Worm (Caenorhabditis elegans) whole organism, mixed stage, embryonic: ENCODE results near the gene eps-8.

ENCODE experiments used
- blmp-1 ChIP-seq: fragments of 150-350 bp; optimal IDR thresholded peaks from 2 replicates; lab custom pipeline; 2014; ENCODE audit warnings: missing biosample characterization, missing genetic modification characterization
- ces-1 ChIP-seq: fragments of 150-350 bp; optimal IDR thresholded peaks from 2 replicates; lab custom pipeline; 2014; ENCODE audit warnings: missing biosample characterization, missing genetic modification reagents, missing genetic modification characterization
- elt-1 ChIP-seq: sonication (generic microtip); optimal IDR thresholded peaks from 2 replicates; lab custom pipeline; 2017; ENCODE audit warnings: missing genetic modification characterization, mild to moderate bottlenecking, missing compliant biosample characterization, antibody characterized with exemption, moderate library complexity, borderline replicate concordance; ENCODE audit not compliant: insufficient read depth
- elt-3 ChIP-seq: fragments of 150-350 bp; optimal IDR thresholded peaks from 2 replicates; lab custom pipeline; 2014; ENCODE audit warnings: missing biosample characterization, missing genetic modification characterization
- hlh-1 ChIP-seq: fragments of 150-350 bp; optimal IDR thresholded peaks from 2 replicates; lab custom pipeline; 2014; ENCODE audit warnings: missing biosample characterization, missing genetic modification reagents, missing genetic modification characterization
- lsy-2 ChIP-seq: fragments of 150-350 bp; optimal IDR thresholded peaks from 2 replicates; lab custom pipeline; 2014; ENCODE audit warnings: missing biosample characterization, missing genetic modification characterization
- mep-1 ChIP-seq: fragments of 150-350 bp; optimal IDR thresholded peaks from 2 replicates; lab custom pipeline; 2017; ENCODE audit warnings: missing biosample characterization, missing genetic modification reagents, missing genetic modification characterization, inconsistent platforms
- nhr-28 ChIP-seq: fragments of 150-350 bp; optimal IDR thresholded peaks from 2 replicates; lab custom pipeline; 2014; ENCODE audit warnings: missing biosample characterization, missing genetic modification characterization
- unc-120 ChIP-seq: sonication (generic microtip); optimal IDR thresholded peaks from 2 replicates; lab custom pipeline; 2017; ENCODE audit warnings: missing genetic modification characterization, missing compliant biosample characterization; ENCODE audit not compliant: poor library complexity, severe bottlenecking
- unc-62 ChIP-seq: fragments of 150-350 bp; optimal IDR thresholded peaks from 2 replicates; lab custom pipeline; 2014; ENCODE audit warnings: missing biosample characterization, missing genetic modification reagents, missing genetic modification characterization
- zip-8 ChIP-seq: fragments of 150-350 bp; optimal IDR thresholded peaks from 2 replicates; lab custom pipeline; 2014; ENCODE audit warnings: missing biosample characterization, missing genetic modification characterization
- ztf-11 ChIP-seq: fragments of 150-350 bp; optimal IDR thresholded peaks from 2 replicates; lab custom pipeline; 2014; ENCODE audit warnings: missing biosample characterization, missing genetic modification characterization

- TF ChIP-seq elt-3 (tag; lab: Kevin White, UChicago) (no peak), ces-1 (GFP tag; lab: Kevin White, UChicago) (no peak), unc-120 (no peak), unc-62 (no peak), elt-1 (tag; lab: Kevin White, UChicago) (no peak), ztf-11 (tag; lab: Kevin White, UChicago) (no peak), lsy-2 (tag; lab: Kevin White, UChicago) (no peak), blmp-1 (tag; lab: Kevin White, UChicago) (no peak), mep-1 (no peak), zip-8 (tag; lab: Kevin White, UChicago) (no peak), nhr-28 (tag; lab: Kevin White, UChicago) (no peak), hlh-1 (no peak)
These were observed 17.6 kb upstream of the eps-8 start, which contains the start of gene Y57G11C.23 for ce11 chrIV:14861691-14862090.
